Worm (Caenorhabditis elegans): ENCODE results near the gene sor-1.

ce11 chrIII:8401887-8402286 lies 16.1 kb upstream of the sor-1 start, which contains the start of gene lap-1:
- TF ChIP-seq unc-62 (GFP tag; optimal IDR thresholded peaks at IDR 0.05) (no peak), sptf-1 (tag; optimal IDR thresholded peaks at IDR 0.05) (no peak), mep-1 (tag; optimal IDR thresholded peaks at IDR 0.05) (no peak), elt-1 (tag; optimal IDR thresholded peaks at IDR 0.05; ENCODE audit: borderline replicate concordance, insufficient read depth) (no peak), blmp-1 (tag; optimal IDR thresholded peaks at IDR 0.05) (no peak), sem-2 (GFP tag; optimal IDR thresholded peaks at IDR 0.05) (no peak), nhr-237 (tag; optimal IDR thresholded peaks at IDR 0.05) (no peak)
